Fruit fly (Drosophila melanogaster) whole organism, wandering third instar larva: ENCODE measurements around the gene Prx2.

ENCODE experiments used
- dl ChIP-seq, 2 experiments: fragments of 175-275, 200-275 bp in 1 of 2; fragments of 200-275 bp in 1 of 2; sonication (Bioruptor generic); optimal IDR thresholded peaks; lab custom pipeline; 2018; ENCODE audit warnings: mild to moderate bottlenecking in 2 of 2, missing biosample characterization in 2 of 2, missing genetic modification characterization in 2 of 2, moderate library complexity in 2 of 2; ENCODE audit not compliant: partially characterized antibody in 2 of 2, insufficient read depth in 1 of 2
- dsf ChIP-seq: sonication (Bioruptor generic); optimal IDR thresholded peaks from 2 replicates; lab custom pipeline; 2016; ENCODE audit warnings: missing biosample characterization, missing genetic modification characterization, borderline replicate concordance
- h ChIP-seq: fragments of 200-800 bp; sonication (Bioruptor generic); optimal IDR thresholded peaks from 3 replicates; lab custom pipeline; 2016; ENCODE audit warnings: missing biosample characterization, mild to moderate bottlenecking, missing genetic modification characterization

- TF ChIP-seq dl (GFP tag; optimal IDR thresholded peaks at IDR 0.05; lab: Kevin White, UChicago; ENCODE audit: insufficient read depth in 1 of 2, partially characterized antibody in 2 of 2) (no peak), dsf (no peak), h (GFP tag; lab: Kevin White, UChicago) (no peak)
These were observed 48.3 kb upstream of the Prx2 start for dm6 chrX:13281244-13281877.
